Fruit fly (Drosophila melanogaster) whole organism, embryonic: ENCODE measurements around the gene Or19b.
"Not testable (repeated sequence)": the region's sequence is repeated elsewhere in the genome, so short reads cannot be mapped to it uniquely, and the experiment has no call there.

Source experiments
- CG1603 ChIP-seq: fragments of 200-800 bp; sonication (Bioruptor generic); optimal IDR thresholded peaks from 2 replicates; lab custom pipeline; 2019; ENCODE audit warnings: missing biosample characterization, mild to moderate bottlenecking, missing genetic modification characterization, moderate library complexity
- CG2129 ChIP-seq: fragments of 200-800 bp; sonication (Bioruptor generic); IDR thresholded peaks from 2 replicates; pipeline ENCODE4 v1.3.6; 2022; ENCODE audit warnings: missing biosample characterization, missing genetic modification characterization; ENCODE audit not compliant: partially characterized antibody
- CG2875 ChIP-seq: fragments of 200-800 bp; sonication (Bioruptor generic); optimal IDR thresholded peaks from 2 replicates; lab custom pipeline; 2017; ENCODE audit warnings: missing biosample characterization, mild to moderate bottlenecking, missing genetic modification characterization, missing genetic modification reagents
- CG6272 ChIP-seq: fragments of 200-800 bp; sonication (Bioruptor generic); IDR thresholded peaks from 2 replicates; pipeline ENCODE4 v1.3.6; 2022; ENCODE audit warnings: missing biosample characterization, missing genetic modification characterization
- CG9437 ChIP-seq: fragments of 200-800 bp; sonication (Bioruptor generic); optimal IDR thresholded peaks from 2 replicates; lab custom pipeline; 2018; ENCODE audit warnings: missing biosample characterization, mild to moderate bottlenecking, missing genetic modification characterization
- MESR4 ChIP-seq: fragments of 200-800 bp; sonication (Bioruptor generic); optimal IDR thresholded peaks from 2 replicates; lab custom pipeline; 2018; ENCODE audit warnings: missing biosample characterization, mild to moderate bottlenecking, missing genetic modification characterization, moderate library complexity
- PHDP ChIP-seq: fragments of 200-800 bp; sonication (Bioruptor generic); optimal IDR thresholded peaks from 3 replicates; lab custom pipeline; 2018; ENCODE audit warnings: missing biosample characterization, mild to moderate bottlenecking, missing genetic modification characterization, moderate library complexity
- Rfx ChIP-seq: fragments of 200-800 bp; sonication (Bioruptor generic); IDR thresholded peaks from 2 replicates; pipeline ENCODE4 v1.3.6; 2022; ENCODE audit warnings: missing biosample characterization, missing genetic modification characterization
- ato ChIP-seq: fragments of 200-800 bp; sonication (Bioruptor generic); IDR thresholded peaks from 2 replicates; pipeline ENCODE4 v1.3.6; 2022; ENCODE audit warnings: missing biosample characterization, missing genetic modification characterization; ENCODE audit not compliant: partially characterized antibody
- dmrt11E ChIP-seq: fragments of 200-800 bp; sonication (Bioruptor generic); optimal IDR thresholded peaks from 3 replicates; lab custom pipeline; 2018; ENCODE audit warnings: missing biosample characterization, mild to moderate bottlenecking, missing genetic modification characterization, moderate library complexity
- hkb ChIP-seq, 2 experiments: fragments of 200-800 bp in 1 of 2; fragments of >200 bp in 1 of 2; sonication (Bioruptor generic) in 1 of 2; IDR thresholded peaks in 1 of 2; optimal IDR thresholded peaks in 1 of 2; 2 replicates each; pipeline versions ENCODE4 v1.3.6 to Lab custom; 2017 to 2022; ENCODE audit warnings: missing biosample characterization in 1 of 2, missing genetic modification characterization in 1 of 2
- lab ChIP-seq: fragments of 200-800 bp; sonication (Bioruptor generic); optimal IDR thresholded peaks from 3 replicates; lab custom pipeline; 2017; ENCODE audit warnings: missing biosample characterization, missing genetic modification characterization, mild to moderate bottlenecking, moderate library complexity, missing genetic modification reagents
- pnt ChIP-seq: fragments of 200-800 bp; sonication (Bioruptor generic); optimal IDR thresholded peaks from 3 replicates; lab custom pipeline; 2016; ENCODE audit warnings: missing biosample characterization, missing genetic modification characterization
- schlank ChIP-seq: fragments of 200-800 bp; sonication (Bioruptor generic); optimal IDR thresholded peaks from 2 replicates; lab custom pipeline; 2018; ENCODE audit warnings: missing biosample characterization, mild to moderate bottlenecking, missing genetic modification characterization
- slou ChIP-seq: fragments of 200-800 bp; sonication (Bioruptor generic); optimal IDR thresholded peaks from 3 replicates; lab custom pipeline; 2016; ENCODE audit warnings: missing biosample characterization, missing genetic modification characterization
- stwl ChIP-seq: fragments of 200-800 bp; sonication (Bioruptor generic); optimal IDR thresholded peaks from 3 replicates; lab custom pipeline; 2018; ENCODE audit warnings: missing biosample characterization, mild to moderate bottlenecking, missing genetic modification characterization, moderate library complexity
- trh ChIP-seq: fragments of 200-800 bp; sonication (Bioruptor generic); optimal IDR thresholded peaks from 2 replicates; lab custom pipeline; 2016; ENCODE audit warnings: missing biosample characterization, missing genetic modification characterization

Or19b gene

dm6 chrX:20140710-20141109 is 46.5 kb downstream of the Or19b start, which contains the start of gene CG34332:
Gene CG34332, plus strand, starts transcription at chrX:20141010.
- TF ChIP-seq stwl (tag; lab: Kevin White, UChicago): no peak
- TF ChIP-seq Rfx: no peak
- no peak for TF ChIP-seq MESR4
- TF ChIP-seq trh (GFP tag; lab: Kevin White, UChicago): no peak
- no peak for TF ChIP-seq PHDP (tag; lab: Kevin White, UChicago)
- TF ChIP-seq hkb (optimal IDR thresholded peaks at IDR 0.05; lab: Kevin White, UChicago): no peak
- TF ChIP-seq hkb (GFP tag; IDR thresholded peaks at IDR 0.05; lab: Robert Waterston, UW): no peak
- TF ChIP-seq CG2875 (GFP tag; lab: Kevin White, UChicago): no peak
- TF ChIP-seq CG2129 (GFP tag; lab: Robert Waterston, UW): no peak
- no peak for TF ChIP-seq schlank
- TF ChIP-seq pnt: no peak
- no peak for TF ChIP-seq dmrt11E (tag; lab: Kevin White, UChicago)
- no peak for TF ChIP-seq slou (GFP tag; lab: Kevin White, UChicago)
- TF ChIP-seq CG1603: no peak
- TF ChIP-seq ato (GFP tag; lab: Robert Waterston, UW): no peak
- no peak for TF ChIP-seq lab

DNA sequence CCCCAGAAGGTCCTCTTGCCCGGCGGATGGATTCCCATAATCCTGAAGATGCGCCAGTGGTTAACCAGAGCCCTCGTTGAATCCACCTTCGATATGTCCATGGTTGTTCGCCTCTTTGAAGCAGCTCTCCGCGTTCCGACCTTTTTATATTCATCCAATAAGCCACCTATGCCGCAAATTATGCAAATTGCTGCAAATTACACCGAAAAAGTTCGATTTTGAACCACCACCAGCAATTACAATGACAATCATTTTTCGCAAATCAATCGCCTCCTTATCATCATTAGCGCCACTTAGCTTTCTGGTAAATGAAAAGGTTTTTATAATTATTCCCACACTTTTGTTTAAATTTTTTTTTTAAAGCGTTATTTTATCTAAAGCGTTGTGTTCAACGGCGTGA is 48.9 kb downstream of the Or19b start, which contains the start of gene Or19a:
Or19a (minus strand) TSS at position 101 of the 400 bp plus-strand sequence.
- TF ChIP-seq CG6272 (GFP tag; lab: Robert Waterston, UW); schlank; CG9437 (GFP tag; lab: Kevin White, UChicago): not testable (repeated sequence)
